Worm (Caenorhabditis elegans) whole organism, midembryonic: ENCODE measurements around the gene K09H11.11.

Source experiments
- T22C8.4 ChIP-seq: fragments of 200-800 bp; sonication (Bioruptor generic); IDR thresholded peaks from 2 replicates; pipeline ENCODE4 v1.3.6; 2022; ENCODE audit warnings: missing genetic modification characterization, missing compliant biosample characterization
- flt-1 ChIP-seq: fragments of 200-800 bp; sonication (Bioruptor generic); IDR thresholded peaks from 2 replicates; pipeline ENCODE4 v1.3.6; 2022; ENCODE audit warnings: missing genetic modification characterization, missing compliant biosample characterization
- med-1 ChIP-seq: sonication (generic microtip); optimal IDR thresholded peaks from 2 replicates; lab custom pipeline; 2017; ENCODE audit warnings: missing genetic modification characterization, mild to moderate bottlenecking, missing compliant biosample characterization, antibody characterized with exemption, missing genetic modification reagents; ENCODE audit not compliant: insufficient read depth
- ref-1 ChIP-seq: fragments of 200-800 bp; sonication (Bioruptor generic); conservative IDR thresholded peaks from 2 replicates; pipeline ENCODE4 v1.3.6; 2022; ENCODE audit warnings: missing genetic modification reagents, missing genetic modification characterization, missing compliant biosample characterization
- ztf-29 ChIP-seq: fragments of 200-800 bp; sonication (Bioruptor generic); IDR thresholded peaks from 2 replicates; pipeline ENCODE4 v1.3.6; 2022; ENCODE audit warnings: missing genetic modification reagents, missing genetic modification characterization, missing compliant biosample characterization

ce11 chrV:5716508-5716907 is 38.5 kb downstream of the K09H11.11 start, which contains the start of gene K09H11.9:
- no peak for TF ChIP-seq med-1 (GFP tag; lab: Kevin White, UChicago)
- TF ChIP-seq flt-1: no peak
- no peak for TF ChIP-seq ztf-29 (GFP tag; lab: Robert Waterston, UW)
- no peak for TF ChIP-seq T22C8.4 (GFP tag; lab: Robert Waterston, UW)
- TF ChIP-seq ref-1 (GFP tag; lab: Robert Waterston, UW): no peak
